Fruit fly (Drosophila melanogaster): ENCODE results near the gene CG18094.

The CG18094 gene

DNA sequence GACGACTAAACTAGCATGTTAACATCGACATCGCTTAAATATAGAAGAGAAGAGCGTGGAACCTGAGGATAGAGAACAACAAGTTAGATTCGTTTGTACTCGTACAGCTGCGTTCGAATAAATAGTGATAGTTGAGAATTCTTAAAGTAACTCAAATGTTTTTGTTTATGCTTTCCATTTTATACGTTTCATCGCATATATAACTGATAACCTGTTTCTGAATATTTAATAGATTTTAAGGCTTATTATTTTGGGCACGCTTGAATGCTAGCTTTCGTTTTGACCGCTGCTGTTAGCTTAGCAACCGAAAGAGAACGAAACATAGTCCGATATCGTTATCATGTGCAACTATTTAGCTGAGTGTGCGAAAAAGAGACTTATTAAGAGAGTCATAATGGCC, 38.2 kb downstream of the CG18094 start (continued):
- peak; percentile 95 for TF ChIP-seq CG12155 (GFP tag; optimal IDR thresholded peaks at IDR 0.05)
- TF ChIP-seq CG14050 (GFP tag; IDR thresholded peaks at IDR 0.05): peak; percentile 94
- TF ChIP-seq CG1792 (GFP tag; optimal IDR thresholded peaks at IDR 0.05): peak; percentile 93
- TF ChIP-seq CG17612 (GFP tag; IDR thresholded peaks at IDR 0.05): peak; percentile 90
- TF ChIP-seq CG33213 (GFP tag; optimal IDR thresholded peaks at IDR 0.05): peak; percentile 94
- TF ChIP-seq E2f2 (GFP tag; IDR thresholded peaks at IDR 0.05): peak; percentile 80
- no peak for TF ChIP-seq CG42726 (GFP tag; IDR thresholded peaks at IDR 0.05; ENCODE audit: partially characterized antibody)
- TF ChIP-seq CG32532 (GFP tag; IDR thresholded peaks at IDR 0.05): peak; percentile 99
- peak; percentile 78 for TF ChIP-seq sens-2 (GFP tag; IDR thresholded peaks at IDR 0.05)
- no peak for TF ChIP-seq sna (GFP tag; IDR thresholded peaks at IDR 0.05; ENCODE audit: partially characterized antibody)
- TF ChIP-seq CG14441 (GFP tag; IDR thresholded peaks at IDR 0.05): peak; percentile 97
- peak; percentile 99 for TF ChIP-seq CG18599 (GFP tag; optimal IDR thresholded peaks at IDR 0.05)
- peak; percentile 93 for TF ChIP-seq CG32767 (GFP tag; IDR thresholded peaks at IDR 0.05)
- TF ChIP-seq CG4854 (GFP tag; optimal IDR thresholded peaks at IDR 0.05): peak; percentile 94
- no peak for TF ChIP-seq CG15479 (GFP tag; optimal IDR thresholded peaks at IDR 0.05)
- TF ChIP-seq sob (GFP tag; IDR thresholded peaks at IDR 0.05): peak; percentile 98
- TF ChIP-seq Blimp-1 (GFP tag; optimal IDR thresholded peaks at IDR 0.05): peak; percentile 82
- TF ChIP-seq lmd (GFP tag; IDR thresholded peaks at IDR 0.05): peak; percentile 96
- peak; percentile 97 for TF ChIP-seq CHES-1-like (GFP tag; optimal IDR thresholded peaks at IDR 0.05)
- TF ChIP-seq unc-4 (GFP tag; IDR thresholded peaks at IDR 0.05; ENCODE audit: partially characterized antibody): 0 out of 2 replicates have a peak, but pooled peaks have one; percentile 29
- TF ChIP-seq pnt (GFP tag; optimal IDR thresholded peaks at IDR 0.05): peak; percentile 62
- TF ChIP-seq Dref (GFP tag; IDR thresholded peaks at IDR 0.05): peak; percentile 42
- TF ChIP-seq Max (GFP tag; optimal IDR thresholded peaks at IDR 0.05): peak; percentile 94
- TF ChIP-seq CG31365 (tag; optimal IDR thresholded peaks at IDR 0.05): peak; percentile 88
- no peak for TF ChIP-seq HLH4C (GFP tag; IDR thresholded peaks at IDR 0.05; ENCODE audit: partially characterized antibody)
- TF ChIP-seq bigmax (GFP tag; optimal IDR thresholded peaks at IDR 0.05): peak; percentile 62
- peak; percentile 84 for TF ChIP-seq corto (GFP tag; optimal IDR thresholded peaks at IDR 0.05)
- TF ChIP-seq Ssrp (tag; optimal IDR thresholded peaks at IDR 0.05): peak; percentile 73
- no peak for TF ChIP-seq eve (GFP tag; optimal IDR thresholded peaks at IDR 0.05)
- peak; percentile 95 for TF ChIP-seq CG9817 (tag; optimal IDR thresholded peaks at IDR 0.05)
- peak; percentile 92 for TF ChIP-seq Oaz (GFP tag; IDR thresholded peaks at IDR 0.05)
- TF ChIP-seq oc (tag; optimal IDR thresholded peaks at IDR 0.05): peak; percentile 83
- peak; percentile 87 for TF ChIP-seq Antp (GFP tag; optimal IDR thresholded peaks at IDR 0.05)
- TF ChIP-seq nerfin-2 (GFP tag; IDR thresholded peaks at IDR 0.05; ENCODE audit: partially characterized antibody): no peak
- TF ChIP-seq CG6689 (GFP tag; IDR thresholded peaks at IDR 0.05): peak; percentile 92
- TF ChIP-seq pita (GFP tag; optimal IDR thresholded peaks at IDR 0.05): no peak
- TF ChIP-seq Fer3 (tag; optimal IDR thresholded peaks at IDR 0.05): peak; percentile 98
- TF ChIP-seq CG13296 (GFP tag; optimal IDR thresholded peaks at IDR 0.05): peak; percentile 98
- peak; percentile 93 for TF ChIP-seq CG12219 (GFP tag; optimal IDR thresholded peaks at IDR 0.05)
- peak; percentile 97 for TF ChIP-seq unpg (GFP tag; optimal IDR thresholded peaks at IDR 0.05)
- TF ChIP-seq CG18476 (GFP tag; optimal IDR thresholded peaks at IDR 0.05): peak; percentile 91
- TF ChIP-seq CG8388 (GFP tag; optimal IDR thresholded peaks at IDR 0.05): peak; percentile 81
- peak; percentile 86 for TF ChIP-seq CG10274 (GFP tag; optimal IDR thresholded peaks at IDR 0.05)
- TF ChIP-seq tap (tag; optimal IDR thresholded peaks at IDR 0.05): peak; percentile 94
- peak; percentile 95 for TF ChIP-seq her (GFP tag; optimal IDR thresholded peaks at IDR 0.05)
- peak; percentile 89 for TF ChIP-seq CG4282 (GFP tag; optimal IDR thresholded peaks at IDR 0.05)
- peak; percentile 39 for TF ChIP-seq CG30020 (tag; optimal IDR thresholded peaks at IDR 0.05)
- no peak for TF ChIP-seq stwl (tag; optimal IDR thresholded peaks at IDR 0.05)
- peak; percentile 93 for TF ChIP-seq eyg (GFP tag; optimal IDR thresholded peaks at IDR 0.05)
- TF ChIP-seq CG11085 (GFP tag; IDR thresholded peaks at IDR 0.05): peak; percentile 92
